Fruit fly (Drosophila melanogaster): ENCODE measurements around the gene CG15537.

- TF ChIP-seq CTCF (optimal IDR thresholded peaks at IDR 0.05): no peak
- TF ChIP-seq CG8478 (optimal IDR thresholded peaks at IDR 0.05): no peak
Observed at dm6 chr3R:30390304-30390703, 53.1 kb downstream of the CG15537 start.
